Fruit fly (Drosophila melanogaster) whole organism, embryonic: Measurements from ENCODE around the gene CG13252.

ENCODE experiments used
- Atf-2 ChIP-seq: fragments of 200-800 bp; sonication (Bioruptor generic); optimal IDR thresholded peaks from 2 replicates; lab custom pipeline; 2016; ENCODE audit warnings: missing biosample characterization, missing genetic modification characterization
- Bgb ChIP-seq: fragments of 200-800 bp; sonication (Bioruptor generic); IDR thresholded peaks from 2 replicates; pipeline ENCODE4 v1.3.6; 2022; ENCODE audit warnings: missing biosample characterization, missing genetic modification characterization; ENCODE audit not compliant: partially characterized antibody
- Bteb2 ChIP-seq: fragments of 200-800 bp; sonication (Bioruptor generic); optimal IDR thresholded peaks from 2 replicates; lab custom pipeline; 2016; ENCODE audit warnings: missing biosample characterization, missing genetic modification characterization
- CG10979 ChIP-seq: fragments of 200-800 bp; sonication (Bioruptor generic); optimal IDR thresholded peaks from 2 replicates; lab custom pipeline; 2018; ENCODE audit warnings: missing biosample characterization, mild to moderate bottlenecking, missing genetic modification characterization, moderate library complexity
- CG11093 ChIP-seq: fragments of 200-800 bp; sonication (Bioruptor generic); IDR thresholded peaks from 3 replicates; pipeline ENCODE4 v1.3.6; 2022; ENCODE audit warnings: missing biosample characterization, missing genetic modification characterization
- CG11504 ChIP-seq: fragments of 200-800 bp; sonication (Bioruptor generic); optimal IDR thresholded peaks from 3 replicates; lab custom pipeline; 2019; ENCODE audit warnings: missing biosample characterization, mild to moderate bottlenecking, missing genetic modification characterization, moderate library complexity
- CG12744 ChIP-seq: fragments of 200-800 bp; sonication (Bioruptor generic); optimal IDR thresholded peaks from 2 replicates; lab custom pipeline; 2016; ENCODE audit warnings: missing biosample characterization, missing genetic modification characterization
- CG14050 ChIP-seq: fragments of 200-800 bp; sonication (Bioruptor generic); IDR thresholded peaks from 3 replicates; pipeline ENCODE4 v1.3.6; 2022; ENCODE audit warnings: missing biosample characterization, missing genetic modification characterization
- CG1603 ChIP-seq: fragments of 200-800 bp; sonication (Bioruptor generic); optimal IDR thresholded peaks from 2 replicates; lab custom pipeline; 2019; ENCODE audit warnings: missing biosample characterization, mild to moderate bottlenecking, missing genetic modification characterization, moderate library complexity
- CG17829 ChIP-seq: fragments of 200-800 bp; optimal IDR thresholded peaks from 2 replicates; lab custom pipeline; 2019; ENCODE audit warnings: missing biosample characterization, mild to moderate bottlenecking, missing genetic modification characterization, moderate library complexity
- CG1792 ChIP-seq: fragments of 200-800 bp; sonication (Bioruptor generic); optimal IDR thresholded peaks from 2 replicates; lab custom pipeline; 2016; ENCODE audit warnings: missing biosample characterization, missing genetic modification characterization
- CG18262 ChIP-seq: fragments of 200-800 bp; optimal IDR thresholded peaks from 3 replicates; lab custom pipeline; 2019; ENCODE audit warnings: missing biosample characterization, mild to moderate bottlenecking, missing genetic modification characterization, moderate library complexity
- CG18764 ChIP-seq: fragments of 200-800 bp; sonication (Bioruptor generic); optimal IDR thresholded peaks from 3 replicates; lab custom pipeline; 2016; ENCODE audit warnings: missing biosample characterization, missing genetic modification characterization
- CG2712 ChIP-seq: fragments of 200-800 bp; optimal IDR thresholded peaks from 3 replicates; lab custom pipeline; 2019; ENCODE audit warnings: missing biosample characterization, mild to moderate bottlenecking, missing genetic modification characterization, moderate library complexity
- CG4328 ChIP-seq: fragments of 200-800 bp; sonication (Bioruptor generic); optimal IDR thresholded peaks from 3 replicates; lab custom pipeline; 2017; ENCODE audit warnings: missing biosample characterization, missing genetic modification reagents, missing genetic modification characterization
- CG6791 ChIP-seq: fragments of 200-800 bp; sonication (Bioruptor generic); IDR thresholded peaks from 3 replicates; pipeline ENCODE4 v1.3.6; 2022; ENCODE audit warnings: missing biosample characterization, missing genetic modification characterization; ENCODE audit not compliant: partially characterized antibody
- CG9727 ChIP-seq: fragments of 200-800 bp; sonication (Bioruptor generic); optimal IDR thresholded peaks from 3 replicates; lab custom pipeline; 2017; ENCODE audit warnings: missing biosample characterization, mild to moderate bottlenecking, missing genetic modification characterization
- Camta ChIP-seq: fragments of 200-800 bp; sonication (Bioruptor generic); optimal IDR thresholded peaks from 2 replicates; lab custom pipeline; 2016; ENCODE audit warnings: missing biosample characterization, missing genetic modification characterization
- E2f1 ChIP-seq: fragments of 200-800 bp; sonication (Bioruptor generic); IDR thresholded peaks from 2 replicates; pipeline ENCODE4 v1.3.6; 2022; ENCODE audit warnings: missing biosample characterization, missing genetic modification characterization
- Hand ChIP-seq: fragments of 200-800 bp; sonication (Bioruptor generic); optimal IDR thresholded peaks from 2 replicates; lab custom pipeline; 2017; ENCODE audit warnings: mild to moderate bottlenecking, missing biosample characterization, missing genetic modification reagents, missing genetic modification characterization
- Hr3 ChIP-seq: fragments of 200-800 bp; sonication (Bioruptor generic); optimal IDR thresholded peaks from 3 replicates; lab custom pipeline; 2016; ENCODE audit warnings: missing biosample characterization, missing genetic modification characterization
- Hr51 ChIP-seq, 2 experiments: fragments of 200-800 bp; sonication (Bioruptor generic); optimal IDR thresholded peaks; 2 replicates in 1 of 2; 3 replicates in 1 of 2; lab custom pipeline; 2016 to 2018; ENCODE audit warnings: missing biosample characterization in 2 of 2, missing genetic modification characterization in 2 of 2, mild to moderate bottlenecking in 1 of 2, moderate library complexity in 1 of 2
- Tbp ChIP-seq: fragments of >200 bp; optimal IDR thresholded peaks from 2 replicates; lab custom pipeline; 2018; ENCODE audit warnings: missing biosample characterization, missing genetic modification characterization
- Xrp1 ChIP-seq: fragments of 200-800 bp; sonication (Bioruptor generic); IDR thresholded peaks from 2 replicates; pipeline ENCODE4 v1.3.6; 2022; ENCODE audit warnings: missing biosample characterization, missing genetic modification characterization
- cas ChIP-seq: fragments of 200-800 bp; sonication (Bioruptor generic); IDR thresholded peaks from 2 replicates; pipeline ENCODE4 v1.3.6; 2022; ENCODE audit warnings: missing biosample characterization, missing genetic modification characterization
- chif ChIP-seq, 2 experiments: fragments of 200-800 bp; sonication (Bioruptor generic); optimal IDR thresholded peaks; 3 replicates each; lab custom pipeline; 2016; ENCODE audit warnings: missing biosample characterization in 2 of 2, missing genetic modification characterization in 2 of 2
- chinmo ChIP-seq: fragments of 200-800 bp; sonication (Bioruptor generic); IDR thresholded peaks from 4 replicates; pipeline ENCODE4 v1.3.6; 2022; ENCODE audit warnings: missing biosample characterization, missing genetic modification characterization; ENCODE audit not compliant: partially characterized antibody
- crp ChIP-seq, 2 experiments: fragments of 200-800 bp; sonication (Bioruptor generic); optimal IDR thresholded peaks; 2 replicates in 1 of 2; 3 replicates in 1 of 2; lab custom pipeline; 2017; ENCODE audit warnings: missing biosample characterization in 2 of 2, missing genetic modification characterization in 2 of 2, mild to moderate bottlenecking in 1 of 2, moderate library complexity in 1 of 2
- cwo ChIP-seq: fragments of 200-800 bp; sonication (Bioruptor generic); optimal IDR thresholded peaks from 3 replicates; lab custom pipeline; 2017; ENCODE audit warnings: missing biosample characterization, missing genetic modification characterization, mild to moderate bottlenecking, moderate library complexity, missing genetic modification reagents
- exex ChIP-seq: fragments of 200-800 bp; sonication (Bioruptor generic); optimal IDR thresholded peaks from 4 replicates; lab custom pipeline; 2018; ENCODE audit warnings: missing biosample characterization, mild to moderate bottlenecking, missing genetic modification characterization, moderate library complexity
- fd102C ChIP-seq: fragments of 200-800 bp; sonication (Bioruptor generic); optimal IDR thresholded peaks from 2 replicates; lab custom pipeline; 2018; ENCODE audit warnings: missing biosample characterization, mild to moderate bottlenecking, missing genetic modification characterization, moderate library complexity
- gce ChIP-seq: fragments of 200-800 bp; sonication (Bioruptor generic); IDR thresholded peaks from 3 replicates; pipeline ENCODE4 v1.3.6; 2022; ENCODE audit warnings: missing biosample characterization, missing genetic modification characterization
- gem ChIP-seq: fragments of 200-800 bp; sonication (Bioruptor generic); optimal IDR thresholded peaks from 2 replicates; lab custom pipeline; 2019; ENCODE audit warnings: missing biosample characterization, mild to moderate bottlenecking, missing genetic modification characterization, moderate library complexity
- grn ChIP-seq: fragments of 200-800 bp; sonication (Bioruptor generic); optimal IDR thresholded peaks from 3 replicates; lab custom pipeline; 2017; ENCODE audit warnings: missing biosample characterization, missing genetic modification characterization
- ken ChIP-seq: fragments of 200-800 bp; sonication (Bioruptor generic); IDR thresholded peaks from 3 replicates; pipeline ENCODE4 v1.3.6; 2022; ENCODE audit warnings: missing biosample characterization, missing genetic modification characterization
- kni ChIP-seq: fragments of 200-800 bp; sonication (Bioruptor generic); optimal IDR thresholded peaks from 3 replicates; lab custom pipeline; 2017; ENCODE audit warnings: mild to moderate bottlenecking, missing biosample characterization, missing genetic modification reagents, missing genetic modification characterization
- lola ChIP-seq, 3 experiments: fragments of >200 bp in 2 of 3; fragments of 200-800 bp in 1 of 3; sonication (Bioruptor generic) in 1 of 3; optimal IDR thresholded peaks; 2 replicates each; lab custom pipeline; 2017 to 2019; ENCODE audit warnings: missing biosample characterization in 3 of 3, missing genetic modification characterization in 3 of 3, mild to moderate bottlenecking in 1 of 3, moderate library complexity in 1 of 3
- maf-S ChIP-seq: fragments of 200-800 bp; sonication (Bioruptor generic); optimal IDR thresholded peaks from 2 replicates; lab custom pipeline; 2016; ENCODE audit warnings: missing biosample characterization, missing genetic modification characterization
- prd ChIP-seq, 3 experiments: fragments of >200 bp in 2 of 3; fragments of 200-800 bp in 1 of 3; sonication (Bioruptor generic) in 1 of 3; optimal IDR thresholded peaks in 2 of 3; IDR thresholded peaks in 1 of 3; 2 replicates in 2 of 3; 3 replicates in 1 of 3; pipeline versions ENCODE4 v1.3.6 to Lab custom; 2017 to 2022; ENCODE audit warnings: missing biosample characterization in 1 of 3, missing genetic modification characterization in 1 of 3
- pros ChIP-seq: fragments of 200-800 bp; sonication (Bioruptor generic); optimal IDR thresholded peaks from 3 replicates; lab custom pipeline; 2019; ENCODE audit warnings: missing biosample characterization, mild to moderate bottlenecking, missing genetic modification characterization, moderate library complexity
- sens ChIP-seq: fragments of 200-800 bp; sonication (Bioruptor generic); peaks from one replicate; lab custom pipeline; 2016; ENCODE audit warnings: missing biosample characterization, missing genetic modification characterization
- slou ChIP-seq: fragments of 200-800 bp; sonication (Bioruptor generic); optimal IDR thresholded peaks from 3 replicates; lab custom pipeline; 2016; ENCODE audit warnings: missing biosample characterization, missing genetic modification characterization
- tap ChIP-seq: fragments of 200-800 bp; optimal IDR thresholded peaks from 3 replicates; lab custom pipeline; 2019; ENCODE audit warnings: missing biosample characterization, mild to moderate bottlenecking, missing genetic modification characterization, moderate library complexity
- tll ChIP-seq, 2 experiments: fragments of 200-800 bp in 1 of 2; fragments of >200 bp in 1 of 2; sonication (Bioruptor generic) in 1 of 2; optimal IDR thresholded peaks; 2 replicates each; lab custom pipeline; 2017 to 2019; ENCODE audit warnings: missing biosample characterization in 2 of 2, missing genetic modification characterization in 2 of 2, mild to moderate bottlenecking in 1 of 2, moderate library complexity in 1 of 2
- tx ChIP-seq: fragments of 200-800 bp; sonication (Bioruptor generic); optimal IDR thresholded peaks from 2 replicates; lab custom pipeline; 2016; ENCODE audit warnings: missing biosample characterization, missing genetic modification characterization
- wor ChIP-seq: fragments of 200-800 bp; sonication (Bioruptor generic); IDR thresholded peaks from 2 replicates; pipeline ENCODE4 v1.3.6; 2022; ENCODE audit warnings: missing biosample characterization, missing genetic modification characterization
- zen ChIP-seq: fragments of 200-800 bp; sonication (Bioruptor generic); optimal IDR thresholded peaks from 3 replicates; lab custom pipeline; 2018; ENCODE audit warnings: missing biosample characterization, mild to moderate bottlenecking, missing genetic modification characterization, moderate library complexity
- zfh1 ChIP-seq: fragments of 200-800 bp; sonication (Bioruptor generic); IDR thresholded peaks from 3 replicates; pipeline ENCODE4 v1.3.6; 2022; ENCODE audit warnings: missing biosample characterization, missing genetic modification characterization

CG13252 gene

DNA sequence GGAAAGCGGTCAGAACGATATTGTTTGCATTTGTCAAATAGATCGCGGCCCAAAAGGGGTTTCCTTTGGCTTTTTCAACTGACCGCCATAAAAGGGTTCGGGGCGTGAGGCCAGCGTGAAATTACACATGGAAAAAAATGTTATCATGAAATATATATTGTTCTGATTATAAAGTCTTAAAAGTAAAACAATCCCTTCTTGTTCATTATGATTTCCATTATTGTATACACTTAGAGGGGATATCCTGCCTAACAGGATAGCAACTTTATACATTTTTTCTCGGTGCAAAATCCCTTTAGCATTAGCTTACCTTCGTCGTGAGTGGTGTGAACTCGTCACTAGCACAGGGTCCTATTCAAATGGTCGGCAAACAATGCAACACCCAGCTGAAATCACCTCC is 45.3 kb upstream of the CG13252 start (continued):
- TF ChIP-seq Tbp (GFP tag; lab: Kevin White, UChicago), result no peak
- no peak for TF ChIP-seq CG12744 (GFP tag; lab: Kevin White, UChicago)
- TF ChIP-seq sens, result peak; percentile 66
- no peak for TF ChIP-seq ken (GFP tag; lab: Robert Waterston, UW)
- TF ChIP-seq cwo, result no peak
- no peak for TF ChIP-seq Bgb (GFP tag; lab: Robert Waterston, UW)
- TF ChIP-seq CG18262 (tag; lab: Kevin White, UChicago), result peak; percentile 34
- TF ChIP-seq gem (tag; lab: Kevin White, UChicago), result peak; percentile 19
- peak; percentile 30 for TF ChIP-seq CG2712 (tag; lab: Kevin White, UChicago)
- TF ChIP-seq cas (GFP tag; lab: Robert Waterston, UW), result no peak
- TF ChIP-seq CG17829 (tag; lab: Kevin White, UChicago), result peak; percentile 30
- no peak for TF ChIP-seq slou (GFP tag; lab: Kevin White, UChicago)
- peak; percentile 41; the same call in 1 of the 2 replicates for TF ChIP-seq Xrp1 (GFP tag; lab: Robert Waterston, UW)
- TF ChIP-seq chif (GFP tag; optimal IDR thresholded peaks at IDR 0.05; lab: Kevin White, UChicago), result no peak
- TF ChIP-seq CG18764 (GFP tag; lab: Kevin White, UChicago), result no peak
- no peak for TF ChIP-seq CG4328 (GFP tag; lab: Kevin White, UChicago)
- no peak for TF ChIP-seq pros (GFP tag; lab: Kevin White, UChicago)
- no peak for TF ChIP-seq crp (GFP tag; optimal IDR thresholded peaks at IDR 0.05; lab: Kevin White, UChicago)
- TF ChIP-seq maf-S (GFP tag; lab: Kevin White, UChicago), result no peak
- 0 out of 3 replicates have a peak, but pooled peaks have one; percentile 17 for TF ChIP-seq zfh1
- TF ChIP-seq CG14050, result no peak
- TF ChIP-seq kni (GFP tag; lab: Kevin White, UChicago), result peak; percentile 8
- TF ChIP-seq CG1603, result peak; percentile 19
- TF ChIP-seq Hr3 (GFP tag; lab: Kevin White, UChicago), result no peak
- TF ChIP-seq CG11093 (GFP tag; lab: Robert Waterston, UW), result no peak
- no peak for TF ChIP-seq Hr51 (GFP tag; optimal IDR thresholded peaks at IDR 0.05; lab: Kevin White, UChicago)
- TF ChIP-seq tx, result no peak
- no peak for TF ChIP-seq Hand (GFP tag; lab: Kevin White, UChicago)
- no peak for TF ChIP-seq Bteb2

DNA sequence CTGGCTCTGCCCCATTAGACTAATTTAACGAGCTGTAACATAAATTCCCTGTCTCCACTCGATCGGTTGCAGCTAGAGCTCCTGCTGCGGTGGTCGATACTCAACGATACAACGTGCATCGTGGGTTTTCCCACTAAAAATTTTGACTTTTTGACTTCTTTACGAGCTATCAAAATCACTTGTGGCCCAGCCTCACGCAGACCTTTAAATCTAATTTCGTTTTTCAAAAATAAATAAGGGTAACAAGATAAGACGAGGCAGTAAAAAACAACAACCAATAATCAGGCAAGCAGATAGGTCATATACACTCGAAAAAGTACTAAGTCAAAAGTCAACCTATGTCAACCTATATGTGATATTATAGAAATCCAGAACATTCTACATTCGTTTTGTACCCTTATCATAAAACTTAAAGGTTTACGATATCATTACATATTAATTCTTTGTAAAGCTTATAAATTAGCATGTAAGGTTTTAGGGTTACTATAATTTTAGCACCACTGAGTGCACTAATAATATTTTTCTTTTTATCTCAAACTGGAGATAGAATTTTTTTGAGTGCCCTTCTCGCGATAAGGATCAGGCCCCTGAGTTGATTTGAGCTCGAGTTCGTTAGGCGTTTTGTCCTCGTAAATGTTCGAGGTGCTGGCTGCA is 43.1 kb upstream of the CG13252 start:
- TF ChIP-seq wor (no peak), tap (tag; lab: Kevin White, UChicago) (no peak), prd (optimal IDR thresholded peaks at IDR 0.05; lab: Kevin White, UChicago) (no peak), prd (GFP tag; IDR thresholded peaks at IDR 0.05; lab: Robert Waterston, UW) (peak; percentile 22; the same call in 1 of the 3 replicates), CG6791 (GFP tag; lab: Robert Waterston, UW) (no peak), tll (GFP tag; optimal IDR thresholded peaks at IDR 0.05; lab: Kevin White, UChicago) (peak in 1 of 2 experiments; percentile 62), gce (GFP tag; lab: Robert Waterston, UW) (no peak), CG10979 (tag; lab: Kevin White, UChicago) (peak; percentile 52), CG9727 (GFP tag; lab: Kevin White, UChicago) (peak; percentile 50), Atf-2 (no peak), CG11504 (tag; lab: Kevin White, UChicago) (no peak), chinmo (no peak), Bgb (GFP tag; lab: Robert Waterston, UW) (no peak), CG1792 (GFP tag; lab: Kevin White, UChicago) (no peak), E2f1 (no peak), Camta (GFP tag; lab: Kevin White, UChicago) (no peak), lola (GFP tag; optimal IDR thresholded peaks at IDR 0.05; lab: Kevin White, UChicago) (peak in 1 of 3 experiments; percentile 74), CG18764 (GFP tag; lab: Kevin White, UChicago) (no peak), fd102C (GFP tag; lab: Kevin White, UChicago) (peak; percentile 64), grn (peak; percentile 94), zen (tag; lab: Kevin White, UChicago) (peak; percentile 30), exex (no peak)
